Fruit fly (Drosophila melanogaster) whole organism, embryonic: ENCODE measurements around the gene CG15347.
A peak's percentile ranks its signal among the peaks of the same experiment; 100 is the strongest.

Experiments
- CG10267 ChIP-seq: fragments of 200-800 bp; sonication (Bioruptor generic); optimal IDR thresholded peaks from 2 replicates; lab custom pipeline; 2018; ENCODE audit warnings: missing biosample characterization, mild to moderate bottlenecking, missing genetic modification characterization, moderate library complexity
- CG10431 ChIP-seq: fragments of 200-800 bp; sonication (Bioruptor generic); optimal IDR thresholded peaks from 3 replicates; lab custom pipeline; 2018; ENCODE audit warnings: missing biosample characterization, mild to moderate bottlenecking, missing genetic modification characterization
- CG11247 ChIP-seq: fragments of 200-800 bp; sonication (Bioruptor generic); IDR thresholded peaks from 2 replicates; pipeline ENCODE4 v1.3.6; 2022; ENCODE audit warnings: missing biosample characterization, missing genetic modification characterization
- CG11723 ChIP-seq: fragments of 200-800 bp; sonication (Bioruptor generic); optimal IDR thresholded peaks from 2 replicates; lab custom pipeline; 2017; ENCODE audit warnings: missing biosample characterization, mild to moderate bottlenecking, missing genetic modification characterization
- CG12236 ChIP-seq: fragments of 200-800 bp; sonication (Bioruptor generic); optimal IDR thresholded peaks from 2 replicates; lab custom pipeline; 2016; ENCODE audit warnings: missing biosample characterization, missing genetic modification characterization
- CG13775 ChIP-seq: fragments of 200-800 bp; sonication (Bioruptor generic); optimal IDR thresholded peaks from 3 replicates; lab custom pipeline; 2017; ENCODE audit warnings: missing biosample characterization, mild to moderate bottlenecking, missing genetic modification characterization
- CG14965 ChIP-seq: fragments of 200-800 bp; sonication (Bioruptor generic); optimal IDR thresholded peaks from 2 replicates; lab custom pipeline; 2016; ENCODE audit warnings: missing biosample characterization, missing genetic modification characterization, borderline replicate concordance
- CG15073 ChIP-seq: fragments of 200-800 bp; sonication (Bioruptor generic); optimal IDR thresholded peaks from 2 replicates; lab custom pipeline; 2016; ENCODE audit warnings: missing biosample characterization, missing genetic modification characterization
- CG16779 ChIP-seq: fragments of 200-800 bp; sonication (Bioruptor generic); IDR thresholded peaks from 2 replicates; pipeline ENCODE4 v1.3.6; 2022; ENCODE audit warnings: missing biosample characterization, missing genetic modification characterization
- CG17829 ChIP-seq: fragments of 200-800 bp; optimal IDR thresholded peaks from 2 replicates; lab custom pipeline; 2019; ENCODE audit warnings: missing biosample characterization, mild to moderate bottlenecking, missing genetic modification characterization, moderate library complexity
- CG2116 ChIP-seq: fragments of 200-800 bp; sonication (Bioruptor generic); optimal IDR thresholded peaks from 3 replicates; lab custom pipeline; 2018; ENCODE audit warnings: missing biosample characterization, mild to moderate bottlenecking, missing genetic modification characterization
- CG3065 ChIP-seq: fragments of 200-800 bp; sonication (Bioruptor generic); optimal IDR thresholded peaks from 2 replicates; lab custom pipeline; 2016; ENCODE audit warnings: missing biosample characterization, missing genetic modification characterization
- CG4730 ChIP-seq: fragments of 200-800 bp; sonication (Bioruptor generic); IDR thresholded peaks from 2 replicates; pipeline ENCODE4 v1.3.6; 2022; ENCODE audit warnings: missing biosample characterization, missing genetic modification characterization
- CG5245 ChIP-seq: fragments of 200-800 bp; sonication (Bioruptor generic); optimal IDR thresholded peaks from 3 replicates; lab custom pipeline; 2016; ENCODE audit warnings: missing biosample characterization, missing genetic modification characterization
- CG6689 ChIP-seq: fragments of 200-800 bp; sonication (Bioruptor generic); IDR thresholded peaks from 2 replicates; pipeline ENCODE4 v1.3.6; 2022; ENCODE audit warnings: missing biosample characterization, missing genetic modification characterization
- CG7271 ChIP-seq: fragments of 200-800 bp; sonication (Bioruptor generic); optimal IDR thresholded peaks from 2 replicates; lab custom pipeline; 2018; ENCODE audit warnings: missing biosample characterization, mild to moderate bottlenecking, missing genetic modification characterization, moderate library complexity
- CG9797 ChIP-seq: fragments of 200-800 bp; sonication (Bioruptor generic); optimal IDR thresholded peaks from 3 replicates; lab custom pipeline; 2018; ENCODE audit warnings: missing biosample characterization, mild to moderate bottlenecking, missing genetic modification characterization
- Dip3 ChIP-seq: fragments of 200-800 bp; sonication (Bioruptor generic); optimal IDR thresholded peaks from 3 replicates; lab custom pipeline; 2016; ENCODE audit warnings: missing biosample characterization, missing genetic modification characterization
- Drgx ChIP-seq: fragments of 200-800 bp; sonication (Bioruptor generic); IDR thresholded peaks from 2 replicates; pipeline ENCODE4 v1.3.6; 2022; ENCODE audit warnings: missing biosample characterization, missing genetic modification characterization
- Elba2 ChIP-seq: fragments of 200-800 bp; sonication (Bioruptor generic); optimal IDR thresholded peaks from 3 replicates; lab custom pipeline; 2016; ENCODE audit warnings: missing biosample characterization, missing genetic modification characterization
- GATAe ChIP-seq: fragments of 200-800 bp; sonication (Bioruptor generic); conservative IDR thresholded peaks from 2 replicates; pipeline ENCODE4 v1.3.6; 2022; ENCODE audit warnings: missing biosample characterization, missing genetic modification characterization
- H15 ChIP-seq: fragments of 200-800 bp; sonication (Bioruptor generic); IDR thresholded peaks from 3 replicates; pipeline ENCODE4 v1.3.6; 2022; ENCODE audit warnings: missing biosample characterization, missing genetic modification characterization
- Med ChIP-seq: fragments of 200-800 bp; sonication (Bioruptor generic); peaks from one replicate; lab custom pipeline; 2016; ENCODE audit warnings: missing biosample characterization, missing genetic modification characterization, mild to moderate bottlenecking, inconsistent platforms, moderate library complexity
- Myb ChIP-seq: fragments of 200-800 bp; sonication (Bioruptor generic); optimal IDR thresholded peaks from 2 replicates; lab custom pipeline; 2016; ENCODE audit warnings: missing biosample characterization, missing genetic modification characterization
- NC2β ChIP-seq: fragments of 200-800 bp; sonication (Bioruptor generic); optimal IDR thresholded peaks from 2 replicates; lab custom pipeline; 2016; ENCODE audit warnings: missing biosample characterization, missing genetic modification characterization
- Nf-YA ChIP-seq: fragments of 200-800 bp; sonication (Bioruptor generic); IDR thresholded peaks from 2 replicates; pipeline ENCODE4 v1.3.6; 2022; ENCODE audit warnings: missing biosample characterization, missing genetic modification characterization
- Ptx1 ChIP-seq: fragments of 200-800 bp; sonication (Bioruptor generic); IDR thresholded peaks from 2 replicates; pipeline ENCODE4 v1.3.6; 2022; ENCODE audit warnings: missing biosample characterization, missing genetic modification characterization
- Sry-β ChIP-seq: fragments of 200-800 bp; sonication (Bioruptor generic); optimal IDR thresholded peaks from 2 replicates; lab custom pipeline; 2018; ENCODE audit warnings: missing biosample characterization, mild to moderate bottlenecking, missing genetic modification characterization, moderate library complexity
- Usf ChIP-seq: fragments of 200-800 bp; sonication (Bioruptor generic); optimal IDR thresholded peaks from 2 replicates; lab custom pipeline; 2017; ENCODE audit warnings: missing genotype, missing biosample characterization, missing genetic modification characterization
- Vsx1 ChIP-seq: fragments of 200-800 bp; sonication (Bioruptor generic); optimal IDR thresholded peaks from 2 replicates; lab custom pipeline; 2017; ENCODE audit warnings: missing biosample characterization, mild to moderate bottlenecking, missing genetic modification characterization, missing genetic modification reagents
- Xbp1 ChIP-seq: fragments of 200-800 bp; sonication (Bioruptor generic); optimal IDR thresholded peaks from 3 replicates; lab custom pipeline; 2016; ENCODE audit warnings: missing biosample characterization, mild to moderate bottlenecking, missing genetic modification characterization
- YL-1 ChIP-seq: fragments of 200-800 bp; sonication (Bioruptor generic); optimal IDR thresholded peaks from 3 replicates; lab custom pipeline; 2017; ENCODE audit warnings: missing biosample characterization, mild to moderate bottlenecking, missing genetic modification characterization
- ab ChIP-seq: fragments of 200-800 bp; sonication (Bioruptor generic); optimal IDR thresholded peaks from 2 replicates; lab custom pipeline; 2016; ENCODE audit warnings: missing biosample characterization, missing genetic modification characterization
- ac ChIP-seq: fragments of 200-800 bp; sonication (Bioruptor generic); optimal IDR thresholded peaks from 3 replicates; lab custom pipeline; 2017; ENCODE audit warnings: missing biosample characterization, mild to moderate bottlenecking, missing genetic modification characterization
- bigmax ChIP-seq: fragments of 200-800 bp; sonication (Bioruptor generic); optimal IDR thresholded peaks from 2 replicates; lab custom pipeline; 2018; ENCODE audit warnings: missing biosample characterization, mild to moderate bottlenecking, missing genetic modification characterization
- cad ChIP-seq: fragments of >200 bp; optimal IDR thresholded peaks from 2 replicates; lab custom pipeline; 2017; ENCODE audit warnings: missing biosample characterization, missing genetic modification characterization
- chn ChIP-seq: fragments of 200-800 bp; sonication (Bioruptor generic); optimal IDR thresholded peaks from 2 replicates; lab custom pipeline; 2016; ENCODE audit warnings: missing biosample characterization, missing genetic modification characterization
- ci ChIP-seq: fragments of 200-800 bp; sonication (Bioruptor generic); IDR thresholded peaks from 3 replicates; pipeline ENCODE4 v1.3.6; 2022; ENCODE audit warnings: missing biosample characterization, missing genetic modification characterization
- da ChIP-seq: fragments of 200-800 bp; sonication (Bioruptor generic); optimal IDR thresholded peaks from 2 replicates; lab custom pipeline; 2016; ENCODE audit warnings: missing biosample characterization, missing genetic modification characterization
- fd96Cb ChIP-seq: fragments of 200-800 bp; sonication (Bioruptor generic); optimal IDR thresholded peaks from 2 replicates; lab custom pipeline; 2018; ENCODE audit warnings: missing biosample characterization, mild to moderate bottlenecking, missing genetic modification characterization, moderate library complexity
- org-1 ChIP-seq: fragments of 200-800 bp; sonication (Bioruptor generic); optimal IDR thresholded peaks from 2 replicates; lab custom pipeline; 2017; ENCODE audit warnings: missing biosample characterization, missing genetic modification characterization
- pita ChIP-seq: fragments of 200-800 bp; sonication (Bioruptor generic); optimal IDR thresholded peaks from 2 replicates; lab custom pipeline; 2017; ENCODE audit warnings: missing biosample characterization, mild to moderate bottlenecking, missing genetic modification characterization
- pnt ChIP-seq: fragments of 200-800 bp; sonication (Bioruptor generic); optimal IDR thresholded peaks from 3 replicates; lab custom pipeline; 2016; ENCODE audit warnings: missing biosample characterization, missing genetic modification characterization
- rib ChIP-seq: fragments of 200-800 bp; sonication (Bioruptor generic); IDR thresholded peaks from 2 replicates; pipeline ENCODE4 v1.3.6; 2022; ENCODE audit warnings: missing biosample characterization, missing genetic modification characterization
- ro ChIP-seq: fragments of 200-800 bp; sonication (Bioruptor generic); IDR thresholded peaks from 2 replicates; pipeline ENCODE4 v1.3.6; 2022; ENCODE audit warnings: missing biosample characterization, missing genetic modification characterization
- sc ChIP-seq, 3 experiments: fragments of >200 bp in 2 of 3; fragments of 200-800 bp in 1 of 3; sonication (Bioruptor generic) in 1 of 3; optimal IDR thresholded peaks; 2 replicates in 2 of 3; 3 replicates in 1 of 3; lab custom pipeline; 2017; ENCODE audit warnings: mild to moderate bottlenecking in 1 of 3, missing biosample characterization in 1 of 3, missing genetic modification characterization in 1 of 3, missing genetic modification reagents in 1 of 3
- scrt ChIP-seq: fragments of 200-800 bp; sonication (Bioruptor generic); optimal IDR thresholded peaks from 2 replicates; lab custom pipeline; 2018; ENCODE audit warnings: missing biosample characterization, mild to moderate bottlenecking, missing genetic modification characterization, moderate library complexity
- sna ChIP-seq: fragments of 200-800 bp; sonication (Bioruptor generic); IDR thresholded peaks from 2 replicates; pipeline ENCODE4 v1.3.6; 2022; ENCODE audit warnings: missing biosample characterization, missing genetic modification characterization; ENCODE audit not compliant: partially characterized antibody
- tna ChIP-seq: fragments of 200-800 bp; sonication (Bioruptor generic); IDR thresholded peaks from 2 replicates; pipeline ENCODE4 v1.3.6; 2022; ENCODE audit warnings: missing biosample characterization, missing genetic modification characterization; ENCODE audit not compliant: partially characterized antibody
- toy ChIP-seq: fragments of 200-800 bp; sonication (Bioruptor generic); IDR thresholded peaks from 2 replicates; pipeline ENCODE4 v1.3.6; 2022; ENCODE audit warnings: missing biosample characterization, missing genetic modification characterization

The CG15347 gene

dm6 chrX:8410349-8411240 is 50.1 kb downstream of the CG15347 start (continued):
- no peak for TF ChIP-seq YL-1
- no peak for TF ChIP-seq Xbp1 (GFP tag; lab: Kevin White, UChicago)
- TF ChIP-seq CG4730 (GFP tag; lab: Robert Waterston, UW) = no peak
- no peak for TF ChIP-seq chn (GFP tag; lab: Kevin White, UChicago)
- TF ChIP-seq sna (GFP tag; lab: Robert Waterston, UW) = no peak
- TF ChIP-seq NC2β (GFP tag; lab: Kevin White, UChicago) = no peak
- no peak for TF ChIP-seq Myb (GFP tag; lab: Kevin White, UChicago)
- TF ChIP-seq Usf (GFP tag; lab: Kevin White, UChicago) = no peak
- TF ChIP-seq Drgx = peak; percentile 72
- no peak for TF ChIP-seq GATAe
- TF ChIP-seq CG7271 (tag; lab: Kevin White, UChicago) = no peak
- TF ChIP-seq fd96Cb (tag; lab: Kevin White, UChicago) = no peak
- TF ChIP-seq tna (GFP tag; lab: Robert Waterston, UW) = no peak
- peak; percentile 84 for TF ChIP-seq ci (GFP tag; lab: Robert Waterston, UW)
- no peak for TF ChIP-seq CG5245 (GFP tag; lab: Kevin White, UChicago)
- no peak for TF ChIP-seq CG17829 (tag; lab: Kevin White, UChicago)
- no peak for TF ChIP-seq CG9797 (GFP tag; lab: Kevin White, UChicago)
- TF ChIP-seq ab (GFP tag; lab: Kevin White, UChicago) = no peak
- no peak for TF ChIP-seq CG6689 (GFP tag; lab: Robert Waterston, UW)
- no peak for TF ChIP-seq CG10267 (tag; lab: Kevin White, UChicago)
- no peak for TF ChIP-seq CG3065
- no peak for TF ChIP-seq pita (GFP tag; lab: Kevin White, UChicago)
- no peak for TF ChIP-seq CG11247 (GFP tag; lab: Robert Waterston, UW)
- no peak for TF ChIP-seq scrt (GFP tag; lab: Kevin White, UChicago)
- TF ChIP-seq Vsx1 (GFP tag; lab: Kevin White, UChicago) = no peak
- TF ChIP-seq bigmax (GFP tag; lab: Kevin White, UChicago) = no peak
- no peak for TF ChIP-seq ro (GFP tag; lab: Robert Waterston, UW)
- no peak for TF ChIP-seq Nf-YA (GFP tag; lab: Robert Waterston, UW)
- no peak for TF ChIP-seq CG13775 (GFP tag; lab: Kevin White, UChicago)
- TF ChIP-seq H15 (GFP tag; lab: Robert Waterston, UW) = no peak
- no peak for TF ChIP-seq CG15073 (GFP tag; lab: Kevin White, UChicago)
- TF ChIP-seq sc (optimal IDR thresholded peaks at IDR 0.05; lab: Kevin White, UChicago) = no peak
- no peak for TF ChIP-seq sc (GFP tag; optimal IDR thresholded peaks at IDR 0.05; lab: Kevin White, UChicago)
- TF ChIP-seq ac = no peak
- no peak for TF ChIP-seq toy
- no peak for TF ChIP-seq org-1 (GFP tag; lab: Kevin White, UChicago)
- no peak for TF ChIP-seq cad (GFP tag; lab: Kevin White, UChicago)
- no peak for TF ChIP-seq CG12236 (GFP tag; lab: Kevin White, UChicago)
- TF ChIP-seq CG11723 (GFP tag; lab: Kevin White, UChicago) = no peak
- TF ChIP-seq CG2116 (GFP tag; lab: Kevin White, UChicago) = no peak
- no peak for TF ChIP-seq da (GFP tag; lab: Kevin White, UChicago)
- TF ChIP-seq CG16779 (GFP tag; lab: Robert Waterston, UW) = 0 out of 2 replicates have a peak, but pooled peaks have one; percentile 9
- no peak for TF ChIP-seq Ptx1 (GFP tag; lab: Robert Waterston, UW)
- TF ChIP-seq Dip3 (GFP tag; lab: Kevin White, UChicago) = no peak
- no peak for TF ChIP-seq pnt (GFP tag; lab: Kevin White, UChicago)
- no peak for TF ChIP-seq Sry-β (GFP tag; lab: Kevin White, UChicago)
- peak; percentile 47 for TF ChIP-seq Med (GFP tag; lab: Kevin White, UChicago)
- TF ChIP-seq rib (GFP tag; lab: Robert Waterston, UW) = peak; percentile 48; the same call in 1 of the 2 replicates
- TF ChIP-seq CG10431 (GFP tag; lab: Kevin White, UChicago) = no peak
- TF ChIP-seq CG14965 (GFP tag; lab: Kevin White, UChicago) = no peak
- no peak for TF ChIP-seq Elba2 (GFP tag; lab: Kevin White, UChicago)
